Worm (Caenorhabditis elegans) whole organism, late embryonic: ENCODE results near the gene pitr-1.

Experiments
- C38D4.7 ChIP-seq: fragments of 200-800 bp; sonication (Bioruptor generic); optimal IDR thresholded peaks from 2 replicates; lab custom pipeline; 2018; ENCODE audit warnings: mild to moderate bottlenecking, missing genetic modification characterization, moderate library complexity, missing compliant biosample characterization
- K02D7.2 ChIP-seq: sonication (generic microtip); optimal IDR thresholded peaks from 2 replicates; lab custom pipeline; 2017; ENCODE audit warnings: mild to moderate bottlenecking, missing genetic modification characterization, missing compliant biosample characterization
- Y22D7AL.16 ChIP-seq: sonication (generic microtip); optimal IDR thresholded peaks from 2 replicates; lab custom pipeline; 2016; ENCODE audit warnings: missing genetic modification characterization, missing compliant biosample characterization
- ahr-1 ChIP-seq: sonication (generic microtip); optimal IDR thresholded peaks from 2 replicates; lab custom pipeline; 2016; ENCODE audit warnings: missing genetic modification characterization, missing compliant biosample characterization
- ama-1 ChIP-seq: fragments of 150-350 bp; optimal IDR thresholded peaks from 2 replicates; lab custom pipeline; 2014
- ceh-14 ChIP-seq: sonication (generic microtip); optimal IDR thresholded peaks from 2 replicates; lab custom pipeline; 2016; ENCODE audit warnings: missing genotype, missing genetic modification characterization, missing compliant biosample characterization
- ceh-18 ChIP-seq: sonication (generic microtip); optimal IDR thresholded peaks from 2 replicates; lab custom pipeline; 2016; ENCODE audit warnings: missing genetic modification characterization, missing compliant biosample characterization
- ceh-19 ChIP-seq: fragments of 200-800 bp; sonication (Bioruptor generic); optimal IDR thresholded peaks from 2 replicates; lab custom pipeline; 2018; ENCODE audit warnings: mild to moderate bottlenecking, missing genetic modification characterization, missing compliant biosample characterization
- ceh-2 ChIP-seq: sonication (generic microtip); optimal IDR thresholded peaks from 2 replicates; lab custom pipeline; 2016; ENCODE audit warnings: missing genotype, missing genetic modification characterization, missing compliant biosample characterization
- ceh-24 ChIP-seq: sonication (generic microtip); optimal IDR thresholded peaks from 2 replicates; lab custom pipeline; 2016; ENCODE audit warnings: mild to moderate bottlenecking, missing genetic modification characterization, missing compliant biosample characterization
- ceh-31 ChIP-seq: sonication (generic microtip); optimal IDR thresholded peaks from 2 replicates; lab custom pipeline; 2016; ENCODE audit warnings: missing genetic modification characterization, missing compliant biosample characterization
- ceh-45 ChIP-seq: fragments of 200-800 bp; sonication (Bioruptor generic); IDR thresholded peaks from 2 replicates; pipeline ENCODE4 v1.3.6; 2022; ENCODE audit warnings: missing genetic modification reagents, missing genetic modification characterization, missing compliant biosample characterization
- ceh-48 ChIP-seq: sonication (generic microtip); optimal IDR thresholded peaks from 2 replicates; lab custom pipeline; 2016; ENCODE audit warnings: missing genetic modification characterization, inconsistent platforms, missing compliant biosample characterization
- ceh-6 ChIP-seq: fragments of 200-800 bp; sonication (Bioruptor generic); optimal IDR thresholded peaks from 2 replicates; lab custom pipeline; 2018; ENCODE audit warnings: mild to moderate bottlenecking, missing genetic modification characterization, missing compliant biosample characterization
- ceh-9 ChIP-seq: sonication (generic microtip); optimal IDR thresholded peaks from 2 replicates; lab custom pipeline; 2016; ENCODE audit warnings: mild to moderate bottlenecking, missing genetic modification characterization, inconsistent platforms, missing compliant biosample characterization
- che-1 ChIP-seq: sonication (generic microtip); optimal IDR thresholded peaks from 2 replicates; lab custom pipeline; 2016; ENCODE audit warnings: mild to moderate bottlenecking, missing genetic modification characterization, missing compliant biosample characterization
- dmd-4 ChIP-seq: sonication (generic microtip); optimal IDR thresholded peaks from 2 replicates; lab custom pipeline; 2016; ENCODE audit warnings: borderline replicate concordance, missing genetic modification characterization, missing compliant biosample characterization
- elt-2 ChIP-seq: sonication (generic microtip); optimal IDR thresholded peaks from 2 replicates; lab custom pipeline; 2016; ENCODE audit warnings: missing genetic modification reagents, missing genetic modification characterization, missing compliant biosample characterization
- elt-4 ChIP-seq: sonication (generic microtip); optimal IDR thresholded peaks from 2 replicates; lab custom pipeline; 2016; ENCODE audit warnings: missing genetic modification characterization, missing compliant biosample characterization
- ets-4 ChIP-seq: sonication (generic microtip); optimal IDR thresholded peaks from 2 replicates; lab custom pipeline; 2016; ENCODE audit warnings: missing genetic modification characterization, missing compliant biosample characterization
- fax-1 ChIP-seq: sonication (generic microtip); optimal IDR thresholded peaks from 2 replicates; lab custom pipeline; 2016; ENCODE audit warnings: missing genotype, missing genetic modification characterization, missing compliant biosample characterization
- fkh-6 ChIP-seq: sonication (generic microtip); optimal IDR thresholded peaks from 2 replicates; lab custom pipeline; 2016; ENCODE audit warnings: missing genetic modification characterization, missing compliant biosample characterization
- hlh-13 ChIP-seq: fragments of 200-800 bp; sonication (Bioruptor generic); optimal IDR thresholded peaks from 2 replicates; lab custom pipeline; 2018; ENCODE audit warnings: mild to moderate bottlenecking, missing genetic modification characterization, missing compliant biosample characterization
- hlh-15 ChIP-seq: sonication (generic microtip); optimal IDR thresholded peaks from 2 replicates; lab custom pipeline; 2016; ENCODE audit warnings: missing genetic modification characterization, missing compliant biosample characterization
- hlh-30 ChIP-seq: sonication (generic microtip); optimal IDR thresholded peaks from 2 replicates; lab custom pipeline; 2017; ENCODE audit warnings: antibody characterized with exemption, missing genetic modification characterization, missing compliant biosample characterization; ENCODE audit not compliant: insufficient read depth
- hlh-6 ChIP-seq: sonication (generic microtip); optimal IDR thresholded peaks from 2 replicates; lab custom pipeline; 2016; ENCODE audit warnings: missing genotype, missing genetic modification characterization, missing compliant biosample characterization
- hlh-8 ChIP-seq: sonication (generic microtip); optimal IDR thresholded peaks from 2 replicates; lab custom pipeline; 2016; ENCODE audit warnings: missing genotype, missing genetic modification characterization, missing compliant biosample characterization
- lim-6 ChIP-seq: sonication (generic microtip); optimal IDR thresholded peaks from 2 replicates; lab custom pipeline; 2016; ENCODE audit warnings: missing genetic modification characterization, missing compliant biosample characterization
- mec-3 ChIP-seq: sonication (generic microtip); optimal IDR thresholded peaks from 2 replicates; lab custom pipeline; 2016; ENCODE audit warnings: borderline replicate concordance, missing genetic modification characterization, missing compliant biosample characterization
- nfya-1 ChIP-seq: sonication (generic microtip); optimal IDR thresholded peaks from 2 replicates; lab custom pipeline; 2017; ENCODE audit warnings: missing genetic modification characterization, mild to moderate bottlenecking, missing compliant biosample characterization, antibody characterized with exemption, moderate library complexity
- pag-3 ChIP-seq: sonication (generic microtip); optimal IDR thresholded peaks from 2 replicates; lab custom pipeline; 2016; ENCODE audit warnings: missing compliant biosample characterization, missing genetic modification characterization, borderline replicate concordance
- pat-9 ChIP-seq: fragments of 200-800 bp; sonication (Bioruptor generic); optimal IDR thresholded peaks from 2 replicates; lab custom pipeline; 2018; ENCODE audit warnings: mild to moderate bottlenecking, missing genetic modification characterization, moderate library complexity, missing compliant biosample characterization
- pax-1 ChIP-seq: fragments of 150-350 bp; optimal IDR thresholded peaks from 2 replicates; lab custom pipeline; 2014; ENCODE audit warnings: missing biosample characterization, missing genetic modification characterization
- pha-4 ChIP-seq: fragments of 150-350 bp; optimal IDR thresholded peaks from 2 replicates; lab custom pipeline; 2018; ENCODE audit warnings: missing biosample characterization, missing genetic modification reagents, missing genetic modification characterization
- pqm-1 ChIP-seq: sonication (generic microtip); optimal IDR thresholded peaks from 2 replicates; lab custom pipeline; 2016; ENCODE audit warnings: missing genetic modification characterization, missing compliant biosample characterization
- pros-1 ChIP-seq: fragments of 150-350 bp; optimal IDR thresholded peaks from 2 replicates; lab custom pipeline; 2014; ENCODE audit warnings: missing biosample characterization, missing genetic modification reagents, missing genetic modification characterization
- ref-2 ChIP-seq: sonication (generic microtip); optimal IDR thresholded peaks from 2 replicates; lab custom pipeline; 2016; ENCODE audit warnings: missing genetic modification characterization, missing compliant biosample characterization
- rnt-1 ChIP-seq: sonication (generic microtip); optimal IDR thresholded peaks from 2 replicates; lab custom pipeline; 2016; ENCODE audit warnings: missing genetic modification characterization, missing compliant biosample characterization
- sdc-2 ChIP-seq: sonication (generic microtip); optimal IDR thresholded peaks from 2 replicates; lab custom pipeline; 2016; ENCODE audit warnings: missing genotype, missing genetic modification characterization, missing compliant biosample characterization
- sox-2 ChIP-seq: fragments of 200-800 bp; sonication (Bioruptor generic); IDR thresholded peaks from 2 replicates; pipeline ENCODE4 v1.3.6; 2022; ENCODE audit warnings: missing genetic modification reagents, missing genetic modification characterization, missing compliant biosample characterization
- sox-4 ChIP-seq: sonication (generic microtip); optimal IDR thresholded peaks from 2 replicates; lab custom pipeline; 2017; ENCODE audit warnings: mild to moderate bottlenecking, missing genetic modification characterization, inconsistent platforms, missing compliant biosample characterization
- syd-9 ChIP-seq: sonication (generic microtip); optimal IDR thresholded peaks from 2 replicates; lab custom pipeline; 2016; ENCODE audit warnings: mild to moderate bottlenecking, missing genetic modification characterization, moderate library complexity, missing compliant biosample characterization
- tbx-2 ChIP-seq: sonication (generic microtip); optimal IDR thresholded peaks from 2 replicates; lab custom pipeline; 2016; ENCODE audit warnings: missing genetic modification characterization, missing compliant biosample characterization
- tbx-7 ChIP-seq: sonication (generic microtip); optimal IDR thresholded peaks from 2 replicates; lab custom pipeline; 2016; ENCODE audit warnings: missing genotype, missing genetic modification characterization, missing compliant biosample characterization
- unc-3 ChIP-seq, 2 experiments: fragments of 200-800 bp in 1 of 2; sonication (Bioruptor generic) in 1 of 2; sonication (generic microtip) in 1 of 2; conservative IDR thresholded peaks in 1 of 2; optimal IDR thresholded peaks in 1 of 2; 2 replicates each; pipeline versions ENCODE4 v1.3.6 to Lab custom; 2016 to 2022; ENCODE audit warnings: missing compliant biosample characterization in 2 of 2, missing genetic modification characterization in 2 of 2, missing genetic modification reagents in 1 of 2
- unc-42 ChIP-seq: sonication (generic microtip); optimal IDR thresholded peaks from 2 replicates; lab custom pipeline; 2016; ENCODE audit warnings: missing genotype, missing genetic modification characterization, missing compliant biosample characterization
- zip-5 ChIP-seq: sonication (generic microtip); optimal IDR thresholded peaks from 2 replicates; lab custom pipeline; 2016; ENCODE audit warnings: missing genetic modification characterization, missing compliant biosample characterization
- ztf-16 ChIP-seq: sonication (generic microtip); optimal IDR thresholded peaks from 2 replicates; lab custom pipeline; 2017; ENCODE audit warnings: missing genetic modification characterization, missing compliant biosample characterization

pitr-1 gene

ce11 chrIV:7400502-7401118 is 6.7 kb downstream of the pitr-1 start:
- TF ChIP-seq ceh-14 (no peak), fax-1 (tag; lab: Kevin White, UChicago) (no peak), nfya-1 (peak; percentile 21), ceh-6 (GFP tag; lab: Kevin White, UChicago) (no peak), lim-6 (no peak), sdc-2 (tag; lab: Kevin White, UChicago) (no peak), ceh-18 (tag; lab: Kevin White, UChicago) (peak; percentile 39), zip-5 (tag; lab: Kevin White, UChicago) (no peak), hlh-30 (tag; lab: Kevin White, UChicago) (no peak), rnt-1 (no peak), pax-1 (tag; lab: Kevin White, UChicago) (no peak), unc-42 (tag; lab: Kevin White, UChicago) (peak; percentile 82), C38D4.7 (GFP tag; lab: Kevin White, UChicago) (no peak), pag-3 (tag; lab: Kevin White, UChicago) (no peak), elt-4 (no peak), fkh-6 (tag; lab: Kevin White, UChicago) (no peak), ceh-45 (GFP tag; lab: Robert Waterston, UW) (no peak), sox-2 (GFP tag; lab: Robert Waterston, UW) (no peak), che-1 (tag; lab: Kevin White, UChicago) (no peak), ztf-16 (tag; lab: Kevin White, UChicago) (no peak), pqm-1 (tag; lab: Kevin White, UChicago) (no peak), ceh-31 (tag; lab: Kevin White, UChicago) (no peak), pha-4 (no peak), tbx-2 (tag; lab: Kevin White, UChicago) (peak; percentile 24), ref-2 (tag; lab: Kevin White, UChicago) (no peak), sox-4 (tag; lab: Kevin White, UChicago) (no peak), dmd-4 (tag; lab: Kevin White, UChicago) (no peak), ama-1 (no peak), hlh-15 (tag; lab: Kevin White, UChicago) (no peak), Y22D7AL.16 (tag; lab: Kevin White, UChicago) (no peak), ceh-2 (no peak), tbx-7 (no peak), pat-9 (tag; lab: Kevin White, UChicago) (no peak)

- no peak for TF ChIP-seq hlh-13 (GFP tag; lab: Kevin White, UChicago)
- TF ChIP-seq hlh-30 (tag; lab: Kevin White, UChicago): no peak
- no peak for TF ChIP-seq mec-3 (tag; lab: Kevin White, UChicago)
- TF ChIP-seq K02D7.2 (tag; lab: Kevin White, UChicago): no peak
- TF ChIP-seq ceh-6 (GFP tag; lab: Kevin White, UChicago): no peak
- TF ChIP-seq pros-1 (tag; lab: Kevin White, UChicago): peak; percentile 34
- peak; percentile 94 for TF ChIP-seq ceh-48 (tag; lab: Kevin White, UChicago)
- no peak for TF ChIP-seq elt-4
- no peak for TF ChIP-seq lim-6
- no peak for TF ChIP-seq sox-4 (tag; lab: Kevin White, UChicago)
- no peak for TF ChIP-seq unc-3 (GFP tag; conservative IDR thresholded peaks at IDR 0.05; lab: Robert Waterston, UW)
- TF ChIP-seq unc-3 (tag; optimal IDR thresholded peaks at IDR 0.05; lab: Kevin White, UChicago): no peak
- no peak for TF ChIP-seq Y22D7AL.16 (tag; lab: Kevin White, UChicago)
- TF ChIP-seq ceh-31 (tag; lab: Kevin White, UChicago): peak; percentile 91
- peak; percentile 20 for TF ChIP-seq hlh-6 (tag; lab: Kevin White, UChicago)
- no peak for TF ChIP-seq pat-9 (tag; lab: Kevin White, UChicago)
- TF ChIP-seq zip-5 (tag; lab: Kevin White, UChicago): no peak
- peak; percentile 20 for TF ChIP-seq ceh-2
- TF ChIP-seq ceh-9 (tag; lab: Kevin White, UChicago): no peak
- TF ChIP-seq pax-1 (tag; lab: Kevin White, UChicago): no peak
- no peak for TF ChIP-seq dmd-4 (tag; lab: Kevin White, UChicago)
- no peak for TF ChIP-seq sox-2 (GFP tag; lab: Robert Waterston, UW)
- TF ChIP-seq ceh-24: no peak
- TF ChIP-seq elt-2: no peak
- no peak for TF ChIP-seq ceh-45 (GFP tag; lab: Robert Waterston, UW)
- no peak for TF ChIP-seq ets-4 (tag; lab: Kevin White, UChicago)
- TF ChIP-seq C38D4.7 (GFP tag; lab: Kevin White, UChicago): peak; percentile 7
- no peak for TF ChIP-seq fkh-6 (tag; lab: Kevin White, UChicago)
- peak; percentile 61 for TF ChIP-seq ceh-19
- peak; percentile 27 for TF ChIP-seq syd-9 (tag; lab: Kevin White, UChicago)
- no peak for TF ChIP-seq pha-4
- TF ChIP-seq tbx-7: no peak
- TF ChIP-seq hlh-8: no peak
- no peak for TF ChIP-seq ahr-1
Observed at ce11 chrIV:7402077-7402476, 8.2 kb downstream of the pitr-1 start.
